Fruit fly (Drosophila melanogaster) whole organism, embryonic: ENCODE measurements around the gene RPA3.

ENCODE experiments used
- Aef1 ChIP-seq: fragments of 200-800 bp; sonication (Bioruptor generic); IDR thresholded peaks from 3 replicates; pipeline ENCODE4 v1.3.6; 2022; ENCODE audit warnings: missing biosample characterization, missing genetic modification characterization
- CG1024 ChIP-seq: fragments of 200-800 bp; sonication (Bioruptor generic); IDR thresholded peaks from 2 replicates; pipeline ENCODE4 v1.3.6; 2022; ENCODE audit warnings: missing biosample characterization, missing genetic modification characterization
- CG10366 ChIP-seq: fragments of 200-800 bp; sonication (Bioruptor generic); IDR thresholded peaks from 2 replicates; pipeline ENCODE4 v1.3.6; 2022; ENCODE audit warnings: missing biosample characterization, missing genetic modification characterization
- CG12659 ChIP-seq: fragments of 200-800 bp; sonication (Bioruptor generic); optimal IDR thresholded peaks from 3 replicates; lab custom pipeline; 2017; ENCODE audit warnings: mild to moderate bottlenecking, missing biosample characterization, missing genetic modification reagents, missing genetic modification characterization
- CG14710 ChIP-seq: fragments of 200-800 bp; sonication (Bioruptor generic); optimal IDR thresholded peaks from 3 replicates; lab custom pipeline; 2019; ENCODE audit warnings: missing biosample characterization, mild to moderate bottlenecking, missing genetic modification characterization, moderate library complexity
- CG17328 ChIP-seq: fragments of 200-800 bp; sonication (Bioruptor generic); IDR thresholded peaks from 2 replicates; pipeline ENCODE4 v1.3.6; 2022; ENCODE audit warnings: missing biosample characterization, missing genetic modification characterization
- CG17385 ChIP-seq: fragments of 200-800 bp; sonication (Bioruptor generic); optimal IDR thresholded peaks from 3 replicates; lab custom pipeline; 2018; ENCODE audit warnings: missing biosample characterization, mild to moderate bottlenecking, missing genetic modification characterization
- CG18619 ChIP-seq: fragments of 200-800 bp; sonication (Bioruptor generic); optimal IDR thresholded peaks from 3 replicates; lab custom pipeline; 2017; ENCODE audit warnings: missing biosample characterization, mild to moderate bottlenecking, missing genetic modification characterization
- CG5953 ChIP-seq: fragments of 200-800 bp; sonication (Bioruptor generic); IDR thresholded peaks from 2 replicates; pipeline ENCODE4 v1.3.6; 2022; ENCODE audit warnings: missing biosample characterization, missing genetic modification characterization
- CG6854 ChIP-seq: fragments of 200-800 bp; sonication (Bioruptor generic); optimal IDR thresholded peaks from 3 replicates; lab custom pipeline; 2017; ENCODE audit warnings: missing biosample characterization, mild to moderate bottlenecking, missing genetic modification characterization
- CG8281 ChIP-seq: fragments of 200-800 bp; sonication (Bioruptor generic); optimal IDR thresholded peaks from 2 replicates; lab custom pipeline; 2018; ENCODE audit warnings: missing biosample characterization, mild to moderate bottlenecking, missing genetic modification characterization, moderate library complexity
- CG8388 ChIP-seq: fragments of 200-800 bp; sonication (Bioruptor generic); optimal IDR thresholded peaks from 2 replicates; lab custom pipeline; 2019; ENCODE audit warnings: missing biosample characterization, mild to moderate bottlenecking, missing genetic modification characterization, moderate library complexity
- CG9817 ChIP-seq: fragments of 200-800 bp; sonication (Bioruptor generic); optimal IDR thresholded peaks from 2 replicates; lab custom pipeline; 2018; ENCODE audit warnings: missing biosample characterization, mild to moderate bottlenecking, missing genetic modification characterization, moderate library complexity
- CG9876 ChIP-seq: fragments of 200-800 bp; sonication (Bioruptor generic); optimal IDR thresholded peaks from 2 replicates; lab custom pipeline; 2016; ENCODE audit warnings: missing biosample characterization, missing genetic modification characterization
- CkIIα-i1 ChIP-seq: fragments of 200-800 bp; sonication (Bioruptor generic); IDR thresholded peaks from 2 replicates; pipeline ENCODE4 v1.3.6; 2022; ENCODE audit warnings: missing biosample characterization, missing genetic modification characterization
- CrebB ChIP-seq: fragments of 200-800 bp; sonication (Bioruptor generic); optimal IDR thresholded peaks from 3 replicates; lab custom pipeline; 2018; ENCODE audit warnings: missing biosample characterization, mild to moderate bottlenecking, missing genetic modification characterization
- Dek ChIP-seq: fragments of 200-800 bp; sonication (Bioruptor generic); optimal IDR thresholded peaks from 3 replicates; lab custom pipeline; 2019; ENCODE audit warnings: missing biosample characterization, mild to moderate bottlenecking, missing genetic modification characterization, moderate library complexity
- Dref ChIP-seq: fragments of 200-800 bp; sonication (Bioruptor generic); IDR thresholded peaks from 2 replicates; pipeline ENCODE4 v1.3.6; 2022; ENCODE audit warnings: missing biosample characterization, missing genetic modification characterization
- Fer2 ChIP-seq: fragments of 200-800 bp; sonication (Bioruptor generic); optimal IDR thresholded peaks from 2 replicates; lab custom pipeline; 2018; ENCODE audit warnings: missing biosample characterization, mild to moderate bottlenecking, missing genetic modification characterization, moderate library complexity
- H15 ChIP-seq: fragments of 200-800 bp; sonication (Bioruptor generic); IDR thresholded peaks from 3 replicates; pipeline ENCODE4 v1.3.6; 2022; ENCODE audit warnings: missing biosample characterization, missing genetic modification characterization
- Lpt ChIP-seq: fragments of >200 bp; optimal IDR thresholded peaks from 2 replicates; lab custom pipeline; 2018; ENCODE audit warnings: missing biosample characterization, missing genetic modification characterization
- NC2α ChIP-seq: fragments of 200-800 bp; sonication (Bioruptor generic); optimal IDR thresholded peaks from 2 replicates; lab custom pipeline; 2016; ENCODE audit warnings: missing biosample characterization, missing genetic modification characterization
- NFAT ChIP-seq: fragments of 200-800 bp; sonication (Bioruptor generic); IDR thresholded peaks from 2 replicates; pipeline ENCODE4 v1.3.6; 2022; ENCODE audit warnings: missing biosample characterization, missing genetic modification characterization
- Optix ChIP-seq: fragments of 200-800 bp; sonication (Bioruptor generic); IDR thresholded peaks from 3 replicates; pipeline ENCODE4 v1.3.6; 2022; ENCODE audit warnings: missing biosample characterization, missing genetic modification characterization
- Pdp1 ChIP-seq, 2 experiments: fragments of 200-800 bp; sonication (Bioruptor generic); optimal IDR thresholded peaks; 3 replicates each; lab custom pipeline; 2016; ENCODE audit warnings: missing biosample characterization in 2 of 2, missing genetic modification characterization in 2 of 2, mild to moderate bottlenecking in 1 of 2, moderate library complexity in 1 of 2
- Ptx1 ChIP-seq: fragments of 200-800 bp; sonication (Bioruptor generic); IDR thresholded peaks from 2 replicates; pipeline ENCODE4 v1.3.6; 2022; ENCODE audit warnings: missing biosample characterization, missing genetic modification characterization
- ash1 ChIP-seq: fragments of 200-800 bp; sonication (Bioruptor generic); optimal IDR thresholded peaks from 2 replicates; lab custom pipeline; 2018; ENCODE audit warnings: missing biosample characterization, mild to moderate bottlenecking, missing genetic modification characterization
- cato ChIP-seq: fragments of 200-800 bp; sonication (Bioruptor generic); optimal IDR thresholded peaks from 2 replicates; lab custom pipeline; 2016; ENCODE audit warnings: missing biosample characterization, missing genetic modification characterization, borderline replicate concordance
- dmrt99B ChIP-seq: fragments of 200-800 bp; sonication (Bioruptor generic); optimal IDR thresholded peaks from 2 replicates; lab custom pipeline; 2018; ENCODE audit warnings: missing biosample characterization, mild to moderate bottlenecking, missing genetic modification characterization, moderate library complexity
- eve ChIP-seq, 2 experiments: fragments of >200 bp; optimal IDR thresholded peaks; 2 replicates each; lab custom pipeline; 2017; ENCODE audit warnings: missing biosample characterization in 2 of 2, missing genetic modification characterization in 2 of 2
- ewg ChIP-seq: fragments of 200-800 bp; sonication (Bioruptor generic); optimal IDR thresholded peaks from 3 replicates; lab custom pipeline; 2017; ENCODE audit warnings: mild to moderate bottlenecking, missing biosample characterization, missing genetic modification reagents, missing genetic modification characterization
- eyg ChIP-seq: fragments of 200-800 bp; sonication (Bioruptor generic); optimal IDR thresholded peaks from 3 replicates; lab custom pipeline; 2016; ENCODE audit warnings: missing biosample characterization, missing genetic modification characterization
- fru ChIP-seq: fragments of >200 bp; optimal IDR thresholded peaks from 2 replicates; lab custom pipeline; 2017
- h ChIP-seq: fragments of >200 bp; optimal IDR thresholded peaks from 2 replicates; lab custom pipeline; 2017
- hb ChIP-seq: fragments of 200-800 bp; sonication (Bioruptor generic); IDR thresholded peaks from 3 replicates; pipeline ENCODE4 v1.3.6; 2022; ENCODE audit warnings: missing biosample characterization, missing genetic modification characterization; ENCODE audit not compliant: partially characterized antibody
- ind ChIP-seq: fragments of 200-800 bp; sonication (Bioruptor generic); optimal IDR thresholded peaks from 3 replicates; lab custom pipeline; 2016; ENCODE audit warnings: missing biosample characterization, missing genetic modification characterization
- inv ChIP-seq: fragments of 200-800 bp; sonication (Bioruptor generic); IDR thresholded peaks from 2 replicates; pipeline ENCODE4 v1.3.6; 2022; ENCODE audit warnings: missing biosample characterization, missing genetic modification characterization; ENCODE audit not compliant: partially characterized antibody
- klu ChIP-seq: fragments of 200-800 bp; sonication (Bioruptor generic); IDR thresholded peaks from 2 replicates; pipeline ENCODE4 v1.3.6; 2022; ENCODE audit warnings: missing biosample characterization, missing genetic modification characterization
- lilli ChIP-seq: fragments of 200-800 bp; sonication (Bioruptor generic); optimal IDR thresholded peaks from 3 replicates; lab custom pipeline; 2016; ENCODE audit warnings: missing biosample characterization, missing genetic modification characterization
- nerfin-1 ChIP-seq: fragments of 200-800 bp; sonication (Bioruptor generic); optimal IDR thresholded peaks from 3 replicates; lab custom pipeline; 2019; ENCODE audit warnings: missing biosample characterization, mild to moderate bottlenecking, missing genetic modification characterization, moderate library complexity
- otp ChIP-seq: fragments of 200-800 bp; sonication (Bioruptor generic); IDR thresholded peaks from 3 replicates; pipeline ENCODE4, ENCODE4 v1.3.6; 2022; ENCODE audit warnings: missing biosample characterization, missing genetic modification characterization
- pho ChIP-seq: fragments of 200-800 bp; sonication (Bioruptor generic); optimal IDR thresholded peaks from 2 replicates; lab custom pipeline; 2016; ENCODE audit warnings: missing biosample characterization, missing genetic modification characterization
- phol ChIP-seq: fragments of 200-800 bp; sonication (Bioruptor generic); optimal IDR thresholded peaks from 3 replicates; lab custom pipeline; 2018; ENCODE audit warnings: missing biosample characterization, mild to moderate bottlenecking, missing genetic modification characterization, moderate library complexity
- scrt ChIP-seq: fragments of 200-800 bp; sonication (Bioruptor generic); optimal IDR thresholded peaks from 2 replicates; lab custom pipeline; 2018; ENCODE audit warnings: missing biosample characterization, mild to moderate bottlenecking, missing genetic modification characterization, moderate library complexity
- sd ChIP-seq: fragments of 200-800 bp; sonication (Bioruptor generic); optimal IDR thresholded peaks from 3 replicates; lab custom pipeline; 2018; ENCODE audit warnings: missing biosample characterization, mild to moderate bottlenecking, missing genetic modification characterization, moderate library complexity
- seq ChIP-seq: fragments of 200-800 bp; sonication (Bioruptor generic); IDR thresholded peaks from 2 replicates; pipeline ENCODE4 v1.3.6; 2022; ENCODE audit warnings: missing biosample characterization, missing genetic modification characterization
- slbo ChIP-seq: fragments of 200-800 bp; sonication (Bioruptor generic); IDR thresholded peaks from 2 replicates; pipeline ENCODE4 v1.3.6; 2022; ENCODE audit warnings: missing biosample characterization, missing genetic modification characterization
- unpg ChIP-seq: fragments of 200-800 bp; sonication (Bioruptor generic); optimal IDR thresholded peaks from 3 replicates; lab custom pipeline; 2018; ENCODE audit warnings: missing biosample characterization, mild to moderate bottlenecking, missing genetic modification characterization, moderate library complexity
- vfl ChIP-seq: fragments of 200-800 bp; sonication (Bioruptor generic); optimal IDR thresholded peaks from 2 replicates; lab custom pipeline; 2016; ENCODE audit warnings: missing biosample characterization, missing genetic modification characterization

The RPA3 gene

dm6 chrX:11622649-11623425 is 7.2 kb upstream of the RPA3 start (continued):
- TF ChIP-seq cato (GFP tag; lab: Kevin White, UChicago): peak; percentile 36
- peak; percentile 81 for TF ChIP-seq Aef1 (GFP tag; lab: Robert Waterston, UW)
- peak; percentile 83 for TF ChIP-seq Ptx1 (GFP tag; lab: Robert Waterston, UW)
- TF ChIP-seq CG17328 (GFP tag; lab: Robert Waterston, UW): peak; percentile 73
- peak; percentile 78 for TF ChIP-seq lilli (GFP tag; lab: Kevin White, UChicago)
- peak; percentile 81 for TF ChIP-seq dmrt99B
- TF ChIP-seq fru (lab: Kevin White, UChicago): no peak
- peak in 1 of 2 experiments; percentile 72 for TF ChIP-seq Pdp1 (GFP tag; optimal IDR thresholded peaks at IDR 0.05; lab: Kevin White, UChicago)
- peak; percentile 90 for TF ChIP-seq slbo (GFP tag; lab: Robert Waterston, UW)
- peak; percentile 78 for TF ChIP-seq seq (GFP tag; lab: Robert Waterston, UW)
- peak; percentile 56 for TF ChIP-seq scrt (GFP tag; lab: Kevin White, UChicago)
- TF ChIP-seq H15 (GFP tag; lab: Robert Waterston, UW): peak; percentile 74; the same call in 2 of the 3 replicates
- peak; percentile 77 for TF ChIP-seq CG9817 (tag; lab: Kevin White, UChicago)
- TF ChIP-seq hb (GFP tag; lab: Robert Waterston, UW): no peak
- peak; percentile 28 for TF ChIP-seq ewg (GFP tag; lab: Kevin White, UChicago)
- peak; percentile 74 for TF ChIP-seq CG12659 (GFP tag; lab: Kevin White, UChicago)
- TF ChIP-seq Fer2 (tag; lab: Kevin White, UChicago): peak; percentile 49
- TF ChIP-seq Lpt (GFP tag; lab: Kevin White, UChicago): no peak
- 0 out of 2 replicates have a peak, but pooled peaks have one; percentile 21 for TF ChIP-seq CkIIα-i1 (GFP tag; lab: Robert Waterston, UW)
- peak; percentile 2 for TF ChIP-seq CG14710 (tag; lab: Kevin White, UChicago)
- peak; percentile 57 for TF ChIP-seq vfl (GFP tag; lab: Kevin White, UChicago)
- peak; percentile 76 for TF ChIP-seq CG10366 (GFP tag; lab: Robert Waterston, UW)
- TF ChIP-seq ind (GFP tag; lab: Kevin White, UChicago): peak; percentile 72
- peak; percentile 82 for TF ChIP-seq NFAT (GFP tag; lab: Robert Waterston, UW)
- TF ChIP-seq CG8388: peak; percentile 35
- no peak for TF ChIP-seq inv (GFP tag; lab: Robert Waterston, UW)
- peak in 1 of 2 experiments; percentile 77 for TF ChIP-seq eve (GFP tag; optimal IDR thresholded peaks at IDR 0.05; lab: Kevin White, UChicago)
- TF ChIP-seq ash1 (GFP tag; lab: Kevin White, UChicago): no peak
- TF ChIP-seq Dref (GFP tag; lab: Robert Waterston, UW): no peak
- TF ChIP-seq Optix: no peak
- TF ChIP-seq sd (tag; lab: Kevin White, UChicago): peak; percentile 8
- TF ChIP-seq nerfin-1: no peak
- TF ChIP-seq CG18619 (GFP tag; lab: Kevin White, UChicago): peak; percentile 59
- TF ChIP-seq Dek (tag; lab: Kevin White, UChicago): peak; percentile 70
- no peak for TF ChIP-seq NC2α (GFP tag; lab: Kevin White, UChicago)
- no peak for TF ChIP-seq h (lab: Kevin White, UChicago)
- TF ChIP-seq CG17385 (GFP tag; lab: Kevin White, UChicago): peak; percentile 71
- peak; percentile 68 for TF ChIP-seq pho (GFP tag; lab: Kevin White, UChicago)
- TF ChIP-seq CG6854 (GFP tag; lab: Kevin White, UChicago): peak; percentile 2
- TF ChIP-seq phol (tag; lab: Kevin White, UChicago): peak; percentile 61
- 0 out of 3 replicates have a peak, but pooled peaks have one; percentile 22 for TF ChIP-seq otp (GFP tag; lab: Robert Waterston, UW)
- no peak for TF ChIP-seq klu (GFP tag; lab: Robert Waterston, UW)
- TF ChIP-seq eyg (GFP tag; lab: Kevin White, UChicago): peak; percentile 60
- peak; percentile 77 for TF ChIP-seq unpg (GFP tag; lab: Kevin White, UChicago)
- peak; percentile 46; the same call in 1 of the 2 replicates for TF ChIP-seq CG5953
- TF ChIP-seq CG9876 (GFP tag; lab: Kevin White, UChicago): peak; percentile 36
- 0 out of 2 replicates have a peak, but pooled peaks have one; percentile 39 for TF ChIP-seq CG1024 (GFP tag; lab: Robert Waterston, UW)
- peak; percentile 26 for TF ChIP-seq CG8281 (tag; lab: Kevin White, UChicago)
- peak; percentile 50 for TF ChIP-seq CrebB (tag; lab: Kevin White, UChicago)
